Worm (Caenorhabditis elegans) whole organism, early embryonic: ENCODE measurements around the gene gpa-17.

Experiments used
- B0310.2 ChIP-seq: sonication (generic microtip); optimal IDR thresholded peaks from 2 replicates; lab custom pipeline; 2016; ENCODE audit warnings: mild to moderate bottlenecking, missing genetic modification characterization, missing compliant biosample characterization
- aly-1 ChIP-seq: sonication (generic microtip); optimal IDR thresholded peaks from 2 replicates; lab custom pipeline; 2016; ENCODE audit warnings: missing genetic modification characterization, missing compliant biosample characterization
- ama-1 ChIP-seq: fragments of 150-350 bp; optimal IDR thresholded peaks from 2 replicates; lab custom pipeline; 2014
- ceh-13 ChIP-seq: fragments of 200-800 bp; sonication (Bioruptor generic); optimal IDR thresholded peaks from 2 replicates; lab custom pipeline; 2018; ENCODE audit warnings: mild to moderate bottlenecking, missing genetic modification characterization, missing compliant biosample characterization
- ets-7 ChIP-seq: sonication (generic microtip); optimal IDR thresholded peaks from 2 replicates; lab custom pipeline; 2016; ENCODE audit warnings: missing genotype, missing genetic modification characterization, missing compliant biosample characterization
- flt-1 ChIP-seq: fragments of 200-800 bp; sonication (Bioruptor generic); IDR thresholded peaks from 2 replicates; pipeline ENCODE4 v1.3.6; 2022; ENCODE audit warnings: missing genetic modification characterization, missing compliant biosample characterization
- hmg-4 ChIP-seq: fragments of 200-800 bp; sonication (Bioruptor generic); optimal IDR thresholded peaks from 2 replicates; lab custom pipeline; 2018; ENCODE audit warnings: mild to moderate bottlenecking, missing genetic modification characterization, missing compliant biosample characterization
- hnd-1 ChIP-seq: sonication (generic microtip); optimal IDR thresholded peaks from 2 replicates; lab custom pipeline; 2016; ENCODE audit warnings: missing genetic modification characterization, missing compliant biosample characterization
- pes-1 ChIP-seq: fragments of 200-800 bp; sonication (Bioruptor generic); IDR thresholded peaks from 2 replicates; pipeline ENCODE4 v1.3.6; 2022; ENCODE audit warnings: missing genetic modification reagents, missing genetic modification characterization, missing compliant biosample characterization
- scrt-1 ChIP-seq: fragments of 200-800 bp; sonication (Bioruptor generic); IDR thresholded peaks from 2 replicates; pipeline ENCODE4 v1.3.6; 2022; ENCODE audit warnings: missing genetic modification characterization, missing compliant biosample characterization
- tbx-11 ChIP-seq: fragments of 200-800 bp; sonication (Bioruptor generic); IDR thresholded peaks from 2 replicates; pipeline ENCODE4 v1.3.6; 2022; ENCODE audit warnings: missing genetic modification characterization, missing compliant biosample characterization
- tbx-37 ChIP-seq: fragments of 200-800 bp; sonication (Bioruptor generic); conservative IDR thresholded peaks from 2 replicates; pipeline ENCODE4 v1.3.6; 2022; ENCODE audit warnings: missing genetic modification reagents, missing genetic modification characterization, missing compliant biosample characterization

DNA sequence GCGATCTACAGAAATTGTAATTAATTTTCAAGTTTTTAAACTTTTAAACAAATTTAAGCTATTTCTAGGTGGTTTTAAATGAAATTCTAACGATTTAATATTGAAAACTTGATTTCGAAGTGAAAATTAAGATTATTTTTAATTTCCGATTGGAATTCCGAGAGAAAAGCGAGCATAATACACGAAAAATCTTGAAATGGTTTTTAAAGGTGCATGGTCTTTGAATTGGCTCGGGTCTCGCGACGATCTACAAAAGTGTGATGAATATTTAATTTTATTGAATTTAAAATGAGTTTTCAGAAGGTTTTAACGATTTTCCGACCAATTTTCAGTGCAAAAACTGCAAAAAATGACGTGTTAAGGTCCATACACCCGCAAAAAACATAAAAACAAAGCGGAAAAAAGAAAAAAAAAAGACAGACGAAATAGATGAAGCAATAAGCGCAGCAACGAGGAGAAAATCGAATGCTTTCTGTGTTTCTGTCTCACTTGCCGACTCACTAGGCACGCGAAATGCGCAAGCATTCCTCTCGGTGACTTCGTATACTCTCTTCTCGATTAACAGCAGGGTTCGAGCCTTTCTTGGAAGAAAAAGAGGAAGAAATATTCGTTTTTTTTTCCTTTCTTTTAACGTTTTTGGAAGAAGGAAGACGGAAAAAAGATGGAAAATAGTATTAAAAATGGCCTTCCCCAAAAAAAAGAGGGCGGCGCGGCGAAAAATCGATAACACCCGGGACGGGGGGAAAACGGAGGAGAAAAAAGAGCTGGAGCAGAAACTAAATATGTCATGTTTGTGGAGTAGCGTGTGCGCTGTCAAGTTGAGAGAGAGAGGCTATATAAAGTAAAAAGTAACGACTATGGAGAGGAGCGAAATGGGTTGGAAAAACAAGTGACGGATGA lies 9.7 kb upstream of the gpa-17 start:
- no peak for TF ChIP-seq tbx-11 (GFP tag; lab: Robert Waterston, UW)
- TF ChIP-seq ceh-13 = no peak
- TF ChIP-seq flt-1 (GFP tag; lab: Robert Waterston, UW) = no peak
- no peak for TF ChIP-seq ama-1 (lab: Kevin White, UChicago)
- peak; percentile 28 for TF ChIP-seq hmg-4 (GFP tag; lab: Kevin White, UChicago)
- no peak for TF ChIP-seq hnd-1 (tag; lab: Kevin White, UChicago)
- TF ChIP-seq scrt-1 (GFP tag; lab: Robert Waterston, UW) = no peak
- TF ChIP-seq B0310.2 (tag; lab: Kevin White, UChicago) = no peak
- 0 out of 2 replicates have a peak, but pooled peaks have one; percentile 47 for TF ChIP-seq pes-1 (GFP tag; lab: Robert Waterston, UW)
- no peak for TF ChIP-seq tbx-37 (GFP tag; lab: Robert Waterston, UW)
- TF ChIP-seq aly-1 (tag; lab: Kevin White, UChicago) = no peak
- no peak for TF ChIP-seq ets-7 (tag; lab: Kevin White, UChicago)
